Worm (Caenorhabditis elegans) whole organism, L4 larva: ENCODE results near the gene mdh-1.

Experiments used
- D1046.2 ChIP-seq: fragments of 200-800 bp; sonication (Bioruptor generic); IDR thresholded peaks from 2 replicates; pipeline ENCODE4 v1.3.6; 2022; ENCODE audit warnings: missing genetic modification characterization, missing compliant biosample characterization
- Y48G9A.11 ChIP-seq: fragments of 200-800 bp; sonication (Bioruptor generic); IDR thresholded peaks from 2 replicates; pipeline ENCODE4 v1.3.6; 2022; ENCODE audit warnings: missing genetic modification reagents, missing genetic modification characterization, missing compliant biosample characterization
- ZK337.2 ChIP-seq: fragments of 200-800 bp; sonication (Bioruptor generic); IDR thresholded peaks from 2 replicates; pipeline ENCODE4 v1.3.6; 2022; ENCODE audit warnings: missing genetic modification reagents, missing genetic modification characterization, missing compliant biosample characterization
- ZK546.5 ChIP-seq, 2 experiments: sonication (generic microtip); optimal IDR thresholded peaks; 2 replicates each; lab custom pipeline; 2017; ENCODE audit warnings: missing biosample characterization in 2 of 2, missing genetic modification characterization in 2 of 2
- aly-2 ChIP-seq: sonication (generic microtip); optimal IDR thresholded peaks from 2 replicates; lab custom pipeline; 2018; ENCODE audit warnings: missing biosample characterization, missing genetic modification characterization
- arid-1 ChIP-seq: fragments of 200-800 bp; sonication (Bioruptor generic); conservative IDR thresholded peaks from 2 replicates; pipeline ENCODE4 v1.3.6; 2022; ENCODE audit warnings: missing genetic modification reagents, missing genetic modification characterization, missing compliant biosample characterization
- ceh-20 ChIP-seq: fragments of 200-800 bp; sonication (Bioruptor generic); IDR thresholded peaks from 2 replicates; pipeline ENCODE4 v1.3.6; 2022; ENCODE audit warnings: missing genetic modification reagents, missing genetic modification characterization, missing compliant biosample characterization
- ceh-28 ChIP-seq: fragments of 150-350 bp; optimal IDR thresholded peaks from 2 replicates; lab custom pipeline; 2014; ENCODE audit warnings: missing biosample characterization, missing genetic modification reagents, missing genetic modification characterization
- ceh-32 ChIP-seq: sonication (generic microtip); optimal IDR thresholded peaks from 2 replicates; lab custom pipeline; 2016; ENCODE audit warnings: mild to moderate bottlenecking, missing genetic modification characterization, missing compliant biosample characterization; ENCODE audit not compliant: poor library complexity
- ceh-44 ChIP-seq: fragments of 200-800 bp; sonication (Bioruptor generic); IDR thresholded peaks from 2 replicates; pipeline ENCODE4 v1.3.6; 2022; ENCODE audit warnings: missing genetic modification reagents, missing genetic modification characterization, missing compliant biosample characterization
- ctbp-1 ChIP-seq: fragments of 200-800 bp; sonication (Bioruptor generic); IDR thresholded peaks from 2 replicates; pipeline ENCODE4 v1.3.6; 2022; ENCODE audit warnings: missing genetic modification reagents, missing genetic modification characterization, missing compliant biosample characterization
- daf-12 ChIP-seq: fragments of 150-350 bp; optimal IDR thresholded peaks from 2 replicates; lab custom pipeline; 2014; ENCODE audit warnings: missing biosample characterization, missing genetic modification reagents, missing genetic modification characterization
- daf-16 ChIP-seq, 3 experiments: sonication (generic microtip); optimal IDR thresholded peaks; 2 replicates each; lab custom pipeline; 2016 to 2017; ENCODE audit warnings: missing genetic modification characterization in 3 of 3, missing genetic modification reagents in 3 of 3, mild to moderate bottlenecking in 2 of 3, missing compliant biosample characterization in 2 of 3, missing biosample characterization in 1 of 3, moderate library complexity in 1 of 3
- daf-8 ChIP-seq: fragments of 200-800 bp; sonication (Bioruptor generic); IDR thresholded peaks from 2 replicates; pipeline ENCODE4 v1.3.6; 2022; ENCODE audit warnings: missing genetic modification characterization, missing compliant biosample characterization
- dmd-6 ChIP-seq: fragments of 200-800 bp; sonication (Bioruptor generic); IDR thresholded peaks from 2 replicates; pipeline ENCODE4 v1.3.6; 2022; ENCODE audit warnings: missing genetic modification reagents, missing genetic modification characterization, missing compliant biosample characterization
- dmd-8 ChIP-seq: fragments of 200-800 bp; sonication (Bioruptor generic); IDR thresholded peaks from 2 replicates; pipeline ENCODE4 v1.3.6; 2022; ENCODE audit warnings: missing genetic modification characterization, missing compliant biosample characterization
- dmd-9 ChIP-seq: fragments of 200-800 bp; sonication (Bioruptor generic); IDR thresholded peaks from 2 replicates; pipeline ENCODE4 v1.3.6; 2022; ENCODE audit warnings: missing genetic modification reagents, missing genetic modification characterization, missing compliant biosample characterization
- dpl-1 ChIP-seq: fragments of 150-350 bp; optimal IDR thresholded peaks from 2 replicates; lab custom pipeline; 2014; ENCODE audit warnings: missing biosample characterization, missing genetic modification reagents, missing genetic modification characterization
- dve-1 ChIP-seq: sonication (generic microtip); optimal IDR thresholded peaks from 2 replicates; lab custom pipeline; 2017; ENCODE audit warnings: antibody characterized with exemption, mild to moderate bottlenecking, missing genetic modification characterization, missing compliant biosample characterization; ENCODE audit not compliant: insufficient read depth
- lim-7 ChIP-seq: fragments of 200-800 bp; sonication (Bioruptor generic); IDR thresholded peaks from 2 replicates; pipeline ENCODE4 v1.3.6; 2022; ENCODE audit warnings: missing genetic modification characterization, missing compliant biosample characterization
- lin-39 ChIP-seq: fragments of 150-350 bp; optimal IDR thresholded peaks from 2 replicates; lab custom pipeline; 2014; ENCODE audit warnings: missing biosample characterization, missing genetic modification reagents, missing genetic modification characterization
- madf-5 ChIP-seq, 2 experiments: fragments of 200-800 bp; sonication (Bioruptor generic); IDR thresholded peaks; 2 replicates each; pipeline ENCODE4 v1.3.6; 2022; ENCODE audit warnings: missing compliant biosample characterization in 2 of 2, missing genetic modification characterization in 2 of 2
- mdt-29 ChIP-seq: fragments of 200-800 bp; sonication (Bioruptor generic); IDR thresholded peaks from 2 replicates; pipeline ENCODE4 v1.3.6; 2022; ENCODE audit warnings: missing genetic modification reagents, missing genetic modification characterization, missing compliant biosample characterization
- mxl-3 ChIP-seq: fragments of 200-800 bp; sonication (Bioruptor generic); optimal IDR thresholded peaks from 2 replicates; lab custom pipeline; 2018; ENCODE audit warnings: mild to moderate bottlenecking, missing genetic modification characterization, missing compliant biosample characterization
- nhr-102 ChIP-seq: sonication (generic microtip); optimal IDR thresholded peaks from 2 replicates; lab custom pipeline; 2016; ENCODE audit warnings: mild to moderate bottlenecking, missing genetic modification characterization, moderate library complexity, missing compliant biosample characterization
- nhr-111 ChIP-seq: fragments of 200-800 bp; sonication (Bioruptor generic); optimal IDR thresholded peaks from 2 replicates; lab custom pipeline; 2018; ENCODE audit warnings: mild to moderate bottlenecking, missing genetic modification characterization, missing compliant biosample characterization
- nhr-42 ChIP-seq: fragments of 200-800 bp; sonication (Bioruptor generic); IDR thresholded peaks from 2 replicates; pipeline ENCODE4 v1.3.6; 2022; ENCODE audit warnings: missing genetic modification characterization, missing compliant biosample characterization
- pha-4 ChIP-seq, 2 experiments: fragments of 150-350 bp in 1 of 2; fragments of 200-800 bp in 1 of 2; sonication (Bioruptor generic) in 1 of 2; IDR thresholded peaks in 1 of 2; optimal IDR thresholded peaks in 1 of 2; 2 replicates each; pipeline versions ENCODE4 v1.3.6 to Lab custom; 2014 to 2022; ENCODE audit warnings: missing genetic modification characterization in 2 of 2, missing genetic modification reagents in 2 of 2, missing biosample characterization in 1 of 2, missing compliant biosample characterization in 1 of 2
- rbr-2 ChIP-seq: sonication (generic microtip); optimal IDR thresholded peaks from 2 replicates; lab custom pipeline; 2016; ENCODE audit warnings: missing genotype, missing genetic modification characterization, missing compliant biosample characterization
- set-16 ChIP-seq: fragments of 200-800 bp; sonication (Bioruptor generic); IDR thresholded peaks from 2 replicates; pipeline ENCODE4 v1.3.6; 2022; ENCODE audit warnings: missing genetic modification reagents, missing genetic modification characterization, missing compliant biosample characterization
- skn-1 ChIP-seq: fragments of 150-350 bp; optimal IDR thresholded peaks from 2 replicates; lab custom pipeline; 2014; ENCODE audit warnings: missing biosample characterization, missing genetic modification characterization
- snpc-4 ChIP-seq: fragments of 150-350 bp; optimal IDR thresholded peaks from 2 replicates; lab custom pipeline; 2014; ENCODE audit warnings: missing biosample characterization, missing genetic modification characterization
- spr-3 ChIP-seq: fragments of 200-800 bp; sonication (Bioruptor generic); optimal IDR thresholded peaks from 2 replicates; lab custom pipeline; 2018; ENCODE audit warnings: mild to moderate bottlenecking, missing genetic modification characterization, missing compliant biosample characterization
- tra-1 ChIP-seq: fragments of 200-800 bp; sonication (Bioruptor generic); IDR thresholded peaks from 2 replicates; pipeline ENCODE4 v1.3.6; 2022; ENCODE audit warnings: missing genetic modification reagents, missing genetic modification characterization, missing compliant biosample characterization
- unc-130 ChIP-seq: sonication (generic microtip); optimal IDR thresholded peaks from 2 replicates; lab custom pipeline; 2016; ENCODE audit warnings: missing genetic modification reagents, missing genetic modification characterization, missing compliant biosample characterization
- unc-39 ChIP-seq: sonication (generic microtip); optimal IDR thresholded peaks from 2 replicates; lab custom pipeline; 2017; ENCODE audit warnings: missing biosample characterization, missing genetic modification characterization
- vab-7 ChIP-seq: fragments of 200-800 bp; sonication (Bioruptor generic); IDR thresholded peaks from 2 replicates; pipeline ENCODE4 v1.3.6; 2022; ENCODE audit warnings: missing genetic modification reagents, missing genetic modification characterization, missing compliant biosample characterization
- zag-1 ChIP-seq: fragments of 150-350 bp; optimal IDR thresholded peaks from 2 replicates; lab custom pipeline; 2014; ENCODE audit warnings: missing biosample characterization, missing genetic modification characterization

mdh-1 gene

ce11 chrV:6551707-6552390, 35.5 kb upstream of the mdh-1 start, which contains the start of gene twk-10 (continued):
- TF ChIP-seq madf-5 (GFP tag; IDR thresholded peaks at IDR 0.05; lab: Robert Waterston, UW) (0 out of 4 replicates have a peak, but pooled peaks of 1 of the 2 experiments have one; percentile 59), daf-12 (no peak), arid-1 (GFP tag; lab: Robert Waterston, UW) (peak; percentile 64; the same call in 1 of the 2 replicates), dpl-1 (GFP tag; lab: Kevin White, UChicago) (no peak), ceh-44 (GFP tag; lab: Robert Waterston, UW) (peak; percentile 70; the same call in 1 of the 2 replicates), Y48G9A.11 (GFP tag; lab: Robert Waterston, UW) (peak; percentile 69; the same call in 1 of the 2 replicates), daf-8 (GFP tag; lab: Robert Waterston, UW) (no peak), unc-130 (GFP tag; lab: Kevin White, UChicago) (peak; percentile 21), skn-1 (tag; lab: Kevin White, UChicago) (no peak), snpc-4 (tag; lab: Kevin White, UChicago) (no peak), spr-3 (GFP tag; lab: Kevin White, UChicago) (no peak), ZK546.5 (tag; optimal IDR thresholded peaks at IDR 0.05; lab: Kevin White, UChicago) (no peak), nhr-42 (GFP tag; lab: Robert Waterston, UW) (no peak), dmd-9 (GFP tag; lab: Robert Waterston, UW) (0 out of 2 replicates have a peak, but pooled peaks have one; percentile 70), D1046.2 (0 out of 2 replicates have a peak, but pooled peaks have one; percentile 49), lin-39 (tag; lab: Kevin White, UChicago) (no peak), mxl-3 (no peak), mdt-29 (GFP tag; lab: Robert Waterston, UW) (peak; percentile 64; the same call in 1 of the 2 replicates), ceh-32 (tag; lab: Kevin White, UChicago) (no peak), pha-4 (GFP tag; IDR thresholded peaks at IDR 0.05; lab: Robert Waterston, UW) (peak; percentile 76; the same call in 1 of the 2 replicates), pha-4 (tag; optimal IDR thresholded peaks at IDR 0.05; lab: Kevin White, UChicago) (no peak), unc-39 (tag; lab: Kevin White, UChicago) (no peak), nhr-102 (no peak), ceh-28 (tag; lab: Kevin White, UChicago) (no peak), nhr-111 (GFP tag; lab: Kevin White, UChicago) (peak; percentile 21), ctbp-1 (GFP tag; lab: Robert Waterston, UW) (0 out of 2 replicates have a peak, but pooled peaks have one; percentile 27), vab-7 (GFP tag; lab: Robert Waterston, UW) (peak; percentile 78), zag-1 (tag; lab: Kevin White, UChicago) (no peak), rbr-2 (peak; percentile 9), dmd-6 (GFP tag; lab: Robert Waterston, UW) (peak; percentile 60), ceh-20 (GFP tag; lab: Robert Waterston, UW) (no peak), ZK337.2 (GFP tag; lab: Robert Waterston, UW) (peak; percentile 70; the same call in 1 of the 2 replicates), dmd-8 (GFP tag; lab: Robert Waterston, UW) (peak; percentile 76; the same call in 1 of the 2 replicates), daf-16 (GFP tag; optimal IDR thresholded peaks at IDR 0.05; lab: Kevin White, UChicago) (peak in 1 of 2 experiments; percentile 62), daf-16 (tag; optimal IDR thresholded peaks at IDR 0.05; lab: Kevin White, UChicago) (peak; percentile 46), lim-7 (GFP tag; lab: Robert Waterston, UW) (peak; percentile 86), tra-1 (GFP tag; lab: Robert Waterston, UW) (peak; percentile 83), aly-2 (no peak)
- TF ChIP-seq, all 104 proteins: peak for 32

- peak; percentile 1 for TF ChIP-seq dve-1 (tag; lab: Kevin White, UChicago)
- TF ChIP-seq daf-16 (GFP tag; optimal IDR thresholded peaks at IDR 0.05; lab: Kevin White, UChicago), result no peak
- TF ChIP-seq daf-16 (tag; optimal IDR thresholded peaks at IDR 0.05; lab: Kevin White, UChicago), result peak; percentile 53
- no peak for TF ChIP-seq set-16 (GFP tag; lab: Robert Waterston, UW)
Observed at ce11 chrV:6549871-6550270, 33.5 kb upstream of the mdh-1 start, which contains the start of gene lipl-4. lipl-4 (plus strand) TSS chrV:6550171.
